Fruit fly (Drosophila melanogaster) whole organism, pupa: ENCODE data around the gene CG31637.
A peak's percentile ranks its signal among the peaks of the same experiment; 100 is the strongest.

Source experiments
- CG10348 ChIP-seq: fragments of 200-800 bp; sonication (Bioruptor generic); IDR thresholded peaks from 2 replicates; pipeline ENCODE4 v1.3.6; 2022; ENCODE audit warnings: missing biosample characterization, missing genetic modification characterization
- CG12605 ChIP-seq: fragments of 200-800 bp; sonication (Bioruptor generic); IDR thresholded peaks from 2 replicates; pipeline ENCODE4 v1.3.6; 2022; ENCODE audit warnings: missing biosample characterization, missing genetic modification characterization
- CG13204 ChIP-seq: fragments of 200-800 bp; sonication (Bioruptor generic); optimal IDR thresholded peaks from 2 replicates; lab custom pipeline; 2018; ENCODE audit warnings: missing biosample characterization, mild to moderate bottlenecking, missing genetic modification characterization, moderate library complexity
- CG14655 ChIP-seq: fragments of 200-800 bp; sonication (Bioruptor generic); optimal IDR thresholded peaks from 3 replicates; lab custom pipeline; 2017; ENCODE audit warnings: mild to moderate bottlenecking, missing biosample characterization, missing genetic modification reagents, missing genetic modification characterization
- CG15710 ChIP-seq: fragments of 200-800 bp; sonication (Bioruptor generic); optimal IDR thresholded peaks from 2 replicates; lab custom pipeline; 2018; ENCODE audit warnings: missing biosample characterization, mild to moderate bottlenecking, missing genetic modification characterization, moderate library complexity
- CG17806 ChIP-seq: fragments of 200-800 bp; sonication (Bioruptor generic); optimal IDR thresholded peaks from 2 replicates; lab custom pipeline; 2018; ENCODE audit warnings: missing biosample characterization, mild to moderate bottlenecking, missing genetic modification characterization, moderate library complexity
- CG32121 ChIP-seq: fragments of 200-800 bp; sonication (Bioruptor generic); IDR thresholded peaks from 2 replicates; pipeline ENCODE4 v1.3.6; 2022; ENCODE audit warnings: missing biosample characterization, missing genetic modification characterization
- CG34367 ChIP-seq: fragments of 200-800 bp; sonication (Bioruptor generic); optimal IDR thresholded peaks from 2 replicates; lab custom pipeline; 2018; ENCODE audit warnings: missing biosample characterization, mild to moderate bottlenecking, missing genetic modification characterization
- CG4496 ChIP-seq: fragments of 200-800 bp; sonication (Bioruptor generic); IDR thresholded peaks from 3 replicates; pipeline ENCODE4 v1.3.6; 2022; ENCODE audit warnings: missing biosample characterization, missing genetic modification characterization
- CG8301 ChIP-seq: fragments of 200-800 bp; sonication (Bioruptor generic); optimal IDR thresholded peaks from 2 replicates; lab custom pipeline; 2018; ENCODE audit warnings: missing biosample characterization, mild to moderate bottlenecking, missing genetic modification characterization
- CG9948 ChIP-seq: fragments of 200-800 bp; sonication (Bioruptor generic); optimal IDR thresholded peaks from 2 replicates; lab custom pipeline; 2018; ENCODE audit warnings: missing biosample characterization, mild to moderate bottlenecking, missing genetic modification characterization, moderate library complexity
- D1 ChIP-seq: fragments of 200-800 bp; sonication (Bioruptor generic); optimal IDR thresholded peaks from 2 replicates; lab custom pipeline; 2018; ENCODE audit warnings: missing biosample characterization, mild to moderate bottlenecking, missing genetic modification characterization, moderate library complexity
- EcR ChIP-seq: fragments of 200-800 bp; sonication (Bioruptor generic); optimal IDR thresholded peaks from 3 replicates; lab custom pipeline; 2019; ENCODE audit warnings: missing biosample characterization, missing genetic modification characterization, mild to moderate bottlenecking, moderate library complexity, missing genetic modification reagents
- Ets98B ChIP-seq: fragments of 200-800 bp; sonication (Bioruptor generic); IDR thresholded peaks from 2 replicates; pipeline ENCODE4 v1.3.6; 2022; ENCODE audit warnings: missing biosample characterization, missing genetic modification characterization
- Pif1A ChIP-seq: fragments of 200-800 bp; sonication (Bioruptor generic); optimal IDR thresholded peaks from 3 replicates; lab custom pipeline; 2016; ENCODE audit warnings: missing biosample characterization, missing genetic modification characterization
- Pif1B ChIP-seq: fragments of 200-800 bp; sonication (Bioruptor generic); optimal IDR thresholded peaks from 3 replicates; lab custom pipeline; 2016; ENCODE audit warnings: missing biosample characterization, missing genetic modification characterization
- Snoo ChIP-seq: fragments of 200-800 bp; sonication (Bioruptor generic); optimal IDR thresholded peaks from 3 replicates; lab custom pipeline; 2017; ENCODE audit warnings: missing biosample characterization, mild to moderate bottlenecking, missing genetic modification characterization, inconsistent platforms
- fd96Ca ChIP-seq: fragments of 200-800 bp; sonication (Bioruptor generic); IDR thresholded peaks from 3 replicates; pipeline ENCODE4 v1.3.6; 2022; ENCODE audit warnings: missing biosample characterization, missing genetic modification characterization
- gl ChIP-seq: fragments of 200-800 bp; sonication (Bioruptor generic); optimal IDR thresholded peaks from 2 replicates; lab custom pipeline; 2018; ENCODE audit warnings: missing biosample characterization, mild to moderate bottlenecking, missing genetic modification characterization
- rn ChIP-seq: fragments of 200-800 bp; sonication (Bioruptor generic); IDR thresholded peaks from 2 replicates; pipeline ENCODE4 v1.3.6; 2022; ENCODE audit warnings: missing biosample characterization, missing genetic modification characterization

CG31637 gene

dm6 chr2L:6532977-6533376 is 34.5 kb downstream of the CG31637 start:
- TF ChIP-seq CG14655 (GFP tag; lab: Kevin White, UChicago) (no peak), EcR (GFP tag; lab: Kevin White, UChicago) (no peak), CG15710 (no peak), CG13204 (GFP tag; lab: Kevin White, UChicago) (no peak), Snoo (tag; lab: Kevin White, UChicago) (no peak), CG8301 (tag; lab: Kevin White, UChicago) (no peak), CG9948 (tag; lab: Kevin White, UChicago) (no peak)

- TF ChIP-seq CG12605 (GFP tag; lab: Robert Waterston, UW) (no peak), Pif1B (GFP tag; lab: Kevin White, UChicago) (no peak), CG15710 (no peak), EcR (GFP tag; lab: Kevin White, UChicago) (no peak), CG13204 (GFP tag; lab: Kevin White, UChicago) (peak; percentile 0), fd96Ca (no peak), CG17806 (tag; lab: Kevin White, UChicago) (no peak)
Observed at dm6 chr2L:6533719-6534118, 35.3 kb downstream of the CG31637 start.

dm6 chr2L:6534125-6534815 is 35.8 kb downstream of the CG31637 start:
- TF ChIP-seq gl (no peak), CG34367 (tag; lab: Kevin White, UChicago) (no peak), CG9948 (tag; lab: Kevin White, UChicago) (no peak), fd96Ca (no peak), D1 (tag; lab: Kevin White, UChicago) (no peak), CG14655 (GFP tag; lab: Kevin White, UChicago) (no peak)

dm6 chr2L:6536044-6536581 is 37.7 kb downstream of the CG31637 start:
- TF ChIP-seq EcR (GFP tag; lab: Kevin White, UChicago): peak; percentile 3
- TF ChIP-seq CG34367 (tag; lab: Kevin White, UChicago): no peak
- no peak for TF ChIP-seq CG17806 (tag; lab: Kevin White, UChicago)

DNA sequence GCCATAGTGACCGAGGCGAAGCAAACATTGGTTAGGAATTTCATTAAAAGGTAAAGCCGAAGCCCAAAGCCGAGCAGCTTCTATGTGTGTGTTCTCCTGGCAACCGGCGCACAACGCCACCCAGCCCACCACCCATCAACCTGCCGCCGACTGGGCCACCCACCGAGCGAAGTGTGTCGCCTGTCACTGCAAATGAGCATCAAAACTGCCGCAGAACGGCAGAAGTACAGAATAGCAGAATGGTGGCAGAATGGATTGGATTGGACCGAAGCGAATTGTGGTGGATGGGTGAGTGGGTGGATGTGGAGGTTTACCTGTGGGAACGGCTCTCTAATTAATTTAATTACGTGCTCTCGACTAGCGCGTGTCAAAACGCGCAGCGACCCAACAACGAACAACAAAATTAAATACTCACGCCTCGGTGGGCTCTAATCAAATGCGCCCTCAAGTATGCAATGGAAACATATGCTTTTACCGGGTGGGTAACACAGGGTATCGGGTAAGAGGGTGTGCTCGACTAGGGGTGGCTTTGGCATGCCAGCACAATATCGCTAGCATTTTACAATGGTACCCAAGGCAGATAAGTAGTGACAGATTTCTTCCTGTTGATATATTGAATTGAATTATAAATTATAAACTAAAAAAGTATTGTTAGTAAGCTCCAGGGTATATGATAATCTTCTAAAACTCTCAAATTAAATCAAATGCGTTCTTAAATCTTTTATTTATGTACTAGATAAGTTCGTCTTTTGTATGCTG is 41.4 kb downstream of the CG31637 start:
- TF ChIP-seq fd96Ca (no peak), CG13204 (GFP tag; lab: Kevin White, UChicago) (no peak), CG34367 (tag; lab: Kevin White, UChicago) (no peak), CG9948 (tag; lab: Kevin White, UChicago) (no peak), Pif1A (GFP tag; lab: Kevin White, UChicago) (no peak), CG17806 (tag; lab: Kevin White, UChicago) (no peak), gl (no peak), CG10348 (GFP tag; lab: Robert Waterston, UW) (no peak), Pif1B (GFP tag; lab: Kevin White, UChicago) (no peak), CG8301 (tag; lab: Kevin White, UChicago) (no peak)

DNA sequence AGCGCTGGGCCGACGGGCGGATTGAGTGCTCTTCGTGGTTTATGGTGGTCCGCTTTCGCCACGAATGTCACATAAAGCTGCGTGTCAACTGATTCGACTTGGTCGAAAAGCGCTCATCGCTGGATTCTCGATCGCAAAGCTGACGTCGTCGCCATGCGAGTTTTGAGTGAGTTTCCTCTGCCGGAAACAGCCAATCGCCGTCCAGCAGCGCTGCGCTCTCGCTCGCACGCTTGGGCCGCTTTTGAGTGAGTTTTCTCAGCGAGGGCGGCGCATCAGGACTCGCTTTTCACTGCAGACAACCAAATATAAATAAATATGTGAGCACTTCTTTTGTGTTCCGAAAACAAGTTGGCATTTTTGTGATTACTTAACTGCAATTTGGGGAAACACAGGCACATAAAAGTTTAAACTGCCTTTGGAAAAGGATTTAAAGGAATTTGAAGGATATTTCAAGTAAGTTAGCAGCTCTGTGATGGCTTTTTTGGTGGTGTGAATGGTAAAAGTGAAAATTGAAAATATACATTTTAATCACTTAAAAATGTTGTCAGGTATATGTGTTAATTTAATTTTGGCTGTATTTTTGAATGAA is 48.5 kb downstream of the CG31637 start, which contains the start of gene eya:
Gene eya, minus strand, starts transcription at position 94 of the 589 bp plus-strand sequence.
- no peak for TF ChIP-seq CG12605 (GFP tag; lab: Robert Waterston, UW)
- TF ChIP-seq fd96Ca: no peak
- TF ChIP-seq rn (GFP tag; lab: Robert Waterston, UW): no peak
- TF ChIP-seq Snoo (tag; lab: Kevin White, UChicago): no peak
- TF ChIP-seq CG13204 (GFP tag; lab: Kevin White, UChicago): no peak
- no peak for TF ChIP-seq Ets98B (GFP tag; lab: Robert Waterston, UW)
- no peak for TF ChIP-seq CG15710
- TF ChIP-seq CG34367 (tag; lab: Kevin White, UChicago): no peak
- no peak for TF ChIP-seq CG10348 (GFP tag; lab: Robert Waterston, UW)
- TF ChIP-seq CG9948 (tag; lab: Kevin White, UChicago): no peak
- TF ChIP-seq gl: no peak
- no peak for TF ChIP-seq D1 (tag; lab: Kevin White, UChicago)
- no peak for TF ChIP-seq CG17806 (tag; lab: Kevin White, UChicago)
- TF ChIP-seq EcR (GFP tag; lab: Kevin White, UChicago): no peak
- TF ChIP-seq CG32121 (GFP tag; lab: Robert Waterston, UW): no peak
- TF ChIP-seq Pif1B (GFP tag; lab: Kevin White, UChicago): no peak
- no peak for TF ChIP-seq CG8301 (tag; lab: Kevin White, UChicago)
- TF ChIP-seq CG14655 (GFP tag; lab: Kevin White, UChicago): no peak
- no peak for TF ChIP-seq CG4496 (GFP tag; lab: Robert Waterston, UW)
